Worm (Caenorhabditis elegans) whole organism, early embryonic: Measurements from ENCODE around the gene C54E10.10.

Experiments
- B0310.2 ChIP-seq: sonication (generic microtip); optimal IDR thresholded peaks from 2 replicates; lab custom pipeline; 2016; ENCODE audit warnings: mild to moderate bottlenecking, missing genetic modification characterization, missing compliant biosample characterization
- aly-1 ChIP-seq: sonication (generic microtip); optimal IDR thresholded peaks from 2 replicates; lab custom pipeline; 2016; ENCODE audit warnings: missing genetic modification characterization, missing compliant biosample characterization
- ama-1 ChIP-seq: fragments of 150-350 bp; optimal IDR thresholded peaks from 2 replicates; lab custom pipeline; 2014
- ceh-13 ChIP-seq: fragments of 200-800 bp; sonication (Bioruptor generic); optimal IDR thresholded peaks from 2 replicates; lab custom pipeline; 2018; ENCODE audit warnings: mild to moderate bottlenecking, missing genetic modification characterization, missing compliant biosample characterization
- ceh-36 ChIP-seq: sonication (generic microtip); optimal IDR thresholded peaks from 2 replicates; lab custom pipeline; 2016; ENCODE audit warnings: missing genetic modification characterization, inconsistent platforms, missing compliant biosample characterization
- flt-1 ChIP-seq: fragments of 200-800 bp; sonication (Bioruptor generic); IDR thresholded peaks from 2 replicates; pipeline ENCODE4 v1.3.6; 2022; ENCODE audit warnings: missing genetic modification characterization, missing compliant biosample characterization
- hmg-4 ChIP-seq: fragments of 200-800 bp; sonication (Bioruptor generic); optimal IDR thresholded peaks from 2 replicates; lab custom pipeline; 2018; ENCODE audit warnings: mild to moderate bottlenecking, missing genetic modification characterization, missing compliant biosample characterization
- hnd-1 ChIP-seq: sonication (generic microtip); optimal IDR thresholded peaks from 2 replicates; lab custom pipeline; 2016; ENCODE audit warnings: missing genetic modification characterization, missing compliant biosample characterization
- sea-1 ChIP-seq: fragments of 200-800 bp; sonication (Bioruptor generic); conservative IDR thresholded peaks from 2 replicates; pipeline ENCODE4 v1.3.6; 2022; ENCODE audit warnings: missing genetic modification characterization, missing compliant biosample characterization
- tbx-11 ChIP-seq: fragments of 200-800 bp; sonication (Bioruptor generic); IDR thresholded peaks from 2 replicates; pipeline ENCODE4 v1.3.6; 2022; ENCODE audit warnings: missing genetic modification characterization, missing compliant biosample characterization
- tbx-37 ChIP-seq: fragments of 200-800 bp; sonication (Bioruptor generic); conservative IDR thresholded peaks from 2 replicates; pipeline ENCODE4 v1.3.6; 2022; ENCODE audit warnings: missing genetic modification reagents, missing genetic modification characterization, missing compliant biosample characterization

ce11 chrV:18772761-18773160, 30.4 kb downstream of the C54E10.10 start, which contains the start of gene clec-257:
- TF ChIP-seq ama-1 (lab: Kevin White, UChicago) (no peak), ceh-13 (GFP tag; lab: Kevin White, UChicago) (no peak), flt-1 (no peak), tbx-37 (no peak), sea-1 (GFP tag; lab: Robert Waterston, UW) (no peak), ceh-36 (no peak), hnd-1 (tag; lab: Kevin White, UChicago) (no peak), tbx-11 (no peak), aly-1 (tag; lab: Kevin White, UChicago) (no peak), B0310.2 (tag; lab: Kevin White, UChicago) (no peak), hmg-4 (GFP tag; lab: Kevin White, UChicago) (no peak)
